Worm (Caenorhabditis elegans) whole organism, mixed stage, embryonic: ENCODE data around the gene vit-4.
A peak's percentile ranks its signal among the peaks of the same experiment; 100 is the strongest.

Experiments
- M03D4.4 ChIP-seq: sonication (generic microtip); optimal IDR thresholded peaks from 2 replicates; lab custom pipeline; 2017; ENCODE audit warnings: mild to moderate bottlenecking, missing genetic modification characterization, missing compliant biosample characterization
- bed-3 ChIP-seq: fragments of 200-800 bp; sonication (Bioruptor generic); optimal IDR thresholded peaks from 3 replicates; lab custom pipeline; 2018; ENCODE audit warnings: mild to moderate bottlenecking, missing genetic modification characterization, moderate library complexity, missing compliant biosample characterization
- blmp-1 ChIP-seq: fragments of 150-350 bp; optimal IDR thresholded peaks from 2 replicates; lab custom pipeline; 2014; ENCODE audit warnings: missing biosample characterization, missing genetic modification characterization
- ceh-39 ChIP-seq: fragments of 150-350 bp; optimal IDR thresholded peaks from 2 replicates; lab custom pipeline; 2014; ENCODE audit warnings: missing biosample characterization, missing genetic modification characterization
- ceh-43 ChIP-seq: fragments of 200-800 bp; sonication (Bioruptor generic); optimal IDR thresholded peaks from 2 replicates; lab custom pipeline; 2018; ENCODE audit warnings: mild to moderate bottlenecking, missing genetic modification characterization, moderate library complexity, missing compliant biosample characterization
- ceh-83 ChIP-seq: fragments of 200-800 bp; sonication (Bioruptor generic); optimal IDR thresholded peaks from 2 replicates; lab custom pipeline; 2018; ENCODE audit warnings: mild to moderate bottlenecking, missing genetic modification characterization, missing compliant biosample characterization
- ces-1 ChIP-seq: fragments of 150-350 bp; optimal IDR thresholded peaks from 2 replicates; lab custom pipeline; 2014; ENCODE audit warnings: missing biosample characterization, missing genetic modification reagents, missing genetic modification characterization
- cnd-1 ChIP-seq: fragments of 200-800 bp; sonication (Bioruptor generic); optimal IDR thresholded peaks from 2 replicates; lab custom pipeline; 2018; ENCODE audit warnings: mild to moderate bottlenecking, missing genetic modification characterization, missing compliant biosample characterization
- drap-1 ChIP-seq: fragments of 200-800 bp; sonication (Bioruptor generic); optimal IDR thresholded peaks from 3 replicates; lab custom pipeline; 2018; ENCODE audit warnings: mild to moderate bottlenecking, missing genetic modification characterization, missing compliant biosample characterization
- elt-1 ChIP-seq: sonication (generic microtip); optimal IDR thresholded peaks from 2 replicates; lab custom pipeline; 2017; ENCODE audit warnings: missing genetic modification characterization, mild to moderate bottlenecking, missing compliant biosample characterization, antibody characterized with exemption, moderate library complexity, borderline replicate concordance; ENCODE audit not compliant: insufficient read depth
- ham-2 ChIP-seq: fragments of 200-800 bp; sonication (Bioruptor generic); optimal IDR thresholded peaks from 2 replicates; lab custom pipeline; 2018; ENCODE audit warnings: mild to moderate bottlenecking, missing genetic modification characterization, missing compliant biosample characterization
- hlh-1 ChIP-seq: fragments of 150-350 bp; optimal IDR thresholded peaks from 2 replicates; lab custom pipeline; 2014; ENCODE audit warnings: missing biosample characterization, missing genetic modification reagents, missing genetic modification characterization
- lin-13 ChIP-seq: fragments of 150-350 bp; optimal IDR thresholded peaks from 2 replicates; lab custom pipeline; 2014; ENCODE audit warnings: missing biosample characterization, missing genetic modification characterization
- lin-32 ChIP-seq: fragments of 200-800 bp; sonication (Bioruptor generic); optimal IDR thresholded peaks from 2 replicates; lab custom pipeline; 2018; ENCODE audit warnings: mild to moderate bottlenecking, missing genetic modification characterization, missing compliant biosample characterization
- lsy-2 ChIP-seq: fragments of 150-350 bp; optimal IDR thresholded peaks from 2 replicates; lab custom pipeline; 2014; ENCODE audit warnings: missing biosample characterization, missing genetic modification characterization
- mep-1 ChIP-seq: fragments of 150-350 bp; optimal IDR thresholded peaks from 2 replicates; lab custom pipeline; 2017; ENCODE audit warnings: missing biosample characterization, missing genetic modification reagents, missing genetic modification characterization, inconsistent platforms
- mls-2 ChIP-seq: sonication (generic microtip); optimal IDR thresholded peaks from 2 replicates; lab custom pipeline; 2016; ENCODE audit warnings: mild to moderate bottlenecking, missing genetic modification characterization, moderate library complexity, missing compliant biosample characterization
- nhr-28 ChIP-seq: fragments of 150-350 bp; optimal IDR thresholded peaks from 2 replicates; lab custom pipeline; 2014; ENCODE audit warnings: missing biosample characterization, missing genetic modification characterization
- nhr-76 ChIP-seq: sonication (generic microtip); optimal IDR thresholded peaks from 2 replicates; lab custom pipeline; 2017; ENCODE audit warnings: missing biosample characterization, missing genetic modification characterization
- pha-4 ChIP-seq: fragments of 150-350 bp; optimal IDR thresholded peaks from 2 replicates; lab custom pipeline; 2018; ENCODE audit warnings: missing biosample characterization, missing genetic modification reagents, missing genetic modification characterization
- sem-2 ChIP-seq: fragments of 200-800 bp; sonication (Bioruptor generic); optimal IDR thresholded peaks from 2 replicates; lab custom pipeline; 2018; ENCODE audit warnings: mild to moderate bottlenecking, missing genetic modification characterization, missing compliant biosample characterization
- snpc-4 ChIP-seq: fragments of 150-350 bp; optimal IDR thresholded peaks from 2 replicates; lab custom pipeline; 2014; ENCODE audit warnings: missing biosample characterization, missing genetic modification characterization
- sptf-1 ChIP-seq: sonication (generic microtip); optimal IDR thresholded peaks from 2 replicates; lab custom pipeline; 2017; ENCODE audit warnings: mild to moderate bottlenecking, missing genetic modification characterization, moderate library complexity, missing compliant biosample characterization
- tbx-8 ChIP-seq: fragments of 200-800 bp; sonication (Bioruptor generic); optimal IDR thresholded peaks from 2 replicates; lab custom pipeline; 2018; ENCODE audit warnings: mild to moderate bottlenecking, missing genetic modification characterization, moderate library complexity, missing compliant biosample characterization
- unc-120 ChIP-seq: sonication (generic microtip); optimal IDR thresholded peaks from 2 replicates; lab custom pipeline; 2017; ENCODE audit warnings: missing genetic modification characterization, missing compliant biosample characterization; ENCODE audit not compliant: poor library complexity, severe bottlenecking
- unc-39 ChIP-seq: fragments of 150-350 bp; optimal IDR thresholded peaks from 2 replicates; lab custom pipeline; 2014; ENCODE audit warnings: missing biosample characterization, missing genetic modification characterization
- zip-8 ChIP-seq: fragments of 150-350 bp; optimal IDR thresholded peaks from 2 replicates; lab custom pipeline; 2014; ENCODE audit warnings: missing biosample characterization, missing genetic modification characterization
- ztf-11 ChIP-seq: fragments of 150-350 bp; optimal IDR thresholded peaks from 2 replicates; lab custom pipeline; 2014; ENCODE audit warnings: missing biosample characterization, missing genetic modification characterization

vit-4 gene

DNA sequence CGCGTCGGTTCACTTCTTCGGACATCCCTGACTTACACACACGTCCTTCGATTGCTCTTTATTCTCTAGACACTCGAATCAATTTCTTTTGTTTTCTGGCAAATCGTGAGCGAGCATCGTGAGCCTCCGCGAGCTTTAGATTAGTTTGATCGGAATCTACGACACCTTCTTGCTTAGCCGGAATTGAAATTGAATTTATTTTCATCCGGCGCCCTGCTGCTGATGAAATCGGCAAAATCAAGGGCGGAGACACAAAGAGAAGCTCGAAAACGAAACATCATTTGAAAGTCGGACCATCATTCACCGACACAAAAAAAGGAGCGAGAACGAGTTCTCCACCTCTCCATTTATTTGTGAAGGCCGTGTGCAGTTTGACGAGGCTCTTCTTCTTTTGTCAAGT is 45.3 kb downstream of the vit-4 start, which contains the start of gene npr-16:
TSS of gene npr-16 (plus strand) at position 301 of the 400 bp plus-strand sequence.
- TF ChIP-seq lin-13 (tag; lab: Kevin White, UChicago) (no peak), mep-1 (tag; lab: Kevin White, UChicago) (no peak), tbx-8 (GFP tag; lab: Kevin White, UChicago) (no peak), ham-2 (no peak), cnd-1 (tag; lab: Kevin White, UChicago) (no peak), blmp-1 (no peak), drap-1 (GFP tag; lab: Kevin White, UChicago) (no peak), bed-3 (GFP tag; lab: Kevin White, UChicago) (no peak), elt-1 (no peak), sem-2 (GFP tag; lab: Kevin White, UChicago) (no peak), ztf-11 (no peak), zip-8 (tag; lab: Kevin White, UChicago) (no peak)

ce11 chrX:3517141-3517540 is 46.6 kb downstream of the vit-4 start:
- no peak for TF ChIP-seq ces-1 (GFP tag; lab: Kevin White, UChicago)
- no peak for TF ChIP-seq snpc-4

ce11 chrX:3513715-3514114 is 50.0 kb downstream of the vit-4 start:
- TF ChIP-seq ces-1 (GFP tag; lab: Kevin White, UChicago) (peak; percentile 54), nhr-28 (no peak)

- TF ChIP-seq sem-2 (GFP tag; lab: Kevin White, UChicago) (no peak), nhr-76 (no peak), lsy-2 (tag; lab: Kevin White, UChicago) (no peak), M03D4.4 (tag; lab: Kevin White, UChicago) (no peak), ham-2 (no peak), ces-1 (GFP tag; lab: Kevin White, UChicago) (no peak), cnd-1 (tag; lab: Kevin White, UChicago) (no peak), sptf-1 (tag; lab: Kevin White, UChicago) (no peak), ceh-39 (tag; lab: Kevin White, UChicago) (no peak), pha-4 (tag; lab: Kevin White, UChicago) (no peak), lin-13 (tag; lab: Kevin White, UChicago) (no peak), hlh-1 (tag; lab: Kevin White, UChicago) (no peak), elt-1 (no peak), mls-2 (tag; lab: Kevin White, UChicago) (no peak), ceh-43 (GFP tag; lab: Kevin White, UChicago) (no peak), lin-32 (GFP tag; lab: Kevin White, UChicago) (no peak), unc-39 (tag; lab: Kevin White, UChicago) (no peak), unc-120 (no peak), blmp-1 (no peak), ceh-83 (no peak)
Measured at ce11 chrX:3508906-3509305, 54.9 kb downstream of the vit-4 start, which contains the start of gene sox-4. Gene sox-4 (minus strand): TSS chrX:3509006.
